Worm (Caenorhabditis elegans): ENCODE data around the gene lin-18.

DNA sequence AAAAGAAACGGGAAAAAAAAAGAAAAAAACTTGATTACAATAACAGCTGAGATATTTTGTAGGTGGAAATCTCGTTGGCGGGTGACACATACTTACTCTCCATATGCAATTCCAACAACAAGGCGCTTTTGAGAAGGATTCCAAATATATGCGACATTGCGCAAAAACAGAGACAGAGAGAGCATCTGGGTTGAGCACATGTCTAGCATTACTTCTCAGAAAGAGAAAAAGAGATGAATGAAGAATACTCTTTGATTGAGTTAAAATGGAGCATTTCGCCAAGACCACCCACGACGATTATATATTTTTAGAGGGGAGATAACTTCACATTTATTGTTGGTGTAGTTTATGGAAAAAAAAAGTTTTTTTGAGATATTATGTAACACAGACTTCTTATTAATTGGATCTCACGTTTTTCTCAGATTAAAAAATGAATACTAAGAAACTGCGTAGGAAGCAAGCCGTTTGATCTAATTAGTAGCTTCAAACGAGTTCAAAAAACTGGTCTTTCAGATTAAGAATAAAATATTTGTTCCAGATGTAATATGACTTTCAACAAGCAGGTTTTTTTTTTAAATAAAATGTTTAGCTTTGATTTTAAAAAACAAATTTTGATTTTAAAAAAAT is 13.3 kb upstream of the lin-18 start:
- TF ChIP-seq egl-27 (tag; optimal IDR thresholded peaks at IDR 0.05) (no peak), mdt-29 (GFP tag; IDR thresholded peaks at IDR 0.05) (no peak), unc-39 (tag; optimal IDR thresholded peaks at IDR 0.05) (no peak)
